Worm (Caenorhabditis elegans) whole organism, young adult: Measurements from ENCODE around the gene C36E8.4.
A peak's percentile ranks its signal among the peaks of the same experiment; 100 is the strongest.

Source experiments
- B0019.2 ChIP-seq: fragments of 200-800 bp; sonication (Bioruptor generic); conservative IDR thresholded peaks from 2 replicates; pipeline ENCODE4 v1.3.6; 2022; ENCODE audit warnings: missing genetic modification reagents, missing genetic modification characterization, missing compliant biosample characterization
- C06A6.2 ChIP-seq: fragments of 200-800 bp; sonication (Bioruptor generic); conservative IDR thresholded peaks from 2 replicates; pipeline ENCODE4 v1.3.6; 2022; ENCODE audit warnings: missing genetic modification characterization, missing compliant biosample characterization
- C17E4.6 ChIP-seq: fragments of 200-800 bp; sonication (Bioruptor generic); IDR thresholded peaks from 2 replicates; pipeline ENCODE4 v1.3.6; 2022; ENCODE audit warnings: missing genetic modification reagents, missing genetic modification characterization, missing compliant biosample characterization
- D2030.7 ChIP-seq: fragments of 200-800 bp; sonication (Bioruptor generic); IDR thresholded peaks from 2 replicates; pipeline ENCODE4 v1.3.6; 2022; ENCODE audit warnings: missing genetic modification reagents, missing genetic modification characterization, missing compliant biosample characterization
- F33H1.4 ChIP-seq: fragments of 200-800 bp; sonication (Bioruptor generic); IDR thresholded peaks from 2 replicates; pipeline ENCODE4 v1.3.6; 2022; ENCODE audit warnings: missing genetic modification reagents, missing genetic modification characterization, missing compliant biosample characterization
- F37B4.10 ChIP-seq: fragments of 200-800 bp; sonication (Bioruptor generic); IDR thresholded peaks from 2 replicates; pipeline ENCODE4 v1.3.6; 2022; ENCODE audit warnings: missing genetic modification characterization, missing compliant biosample characterization
- T07F8.4 ChIP-seq: sonication (generic microtip); optimal IDR thresholded peaks from 2 replicates; lab custom pipeline; 2016; ENCODE audit warnings: mild to moderate bottlenecking, missing genetic modification characterization, moderate library complexity, missing compliant biosample characterization
- Y53F4B.3 ChIP-seq: fragments of 200-800 bp; sonication (Bioruptor generic); IDR thresholded peaks from 2 replicates; pipeline ENCODE4 v1.3.6; 2022; ENCODE audit warnings: missing genetic modification reagents, missing genetic modification characterization, missing compliant biosample characterization
- Y56A3A.18 ChIP-seq: fragments of 200-800 bp; sonication (Bioruptor generic); IDR thresholded peaks from 2 replicates; pipeline ENCODE4 v1.3.6; 2022; ENCODE audit warnings: missing genetic modification reagents, missing genetic modification characterization, missing compliant biosample characterization
- Y67H2A.10 ChIP-seq: fragments of 200-800 bp; sonication (Bioruptor generic); conservative IDR thresholded peaks from 2 replicates; pipeline ENCODE4 v1.3.6; 2022; ENCODE audit warnings: missing genetic modification reagents, missing genetic modification characterization, missing compliant biosample characterization
- ZK185.1 ChIP-seq: sonication (generic microtip); optimal IDR thresholded peaks from 2 replicates; lab custom pipeline; 2016; ENCODE audit warnings: mild to moderate bottlenecking, missing genetic modification characterization, missing compliant biosample characterization; ENCODE audit not compliant: poor library complexity, severe bottlenecking
- athp-1 ChIP-seq: sonication (generic microtip); optimal IDR thresholded peaks from 2 replicates; lab custom pipeline; 2017; ENCODE audit warnings: mild to moderate bottlenecking, missing genetic modification characterization, missing compliant biosample characterization
- attf-5 ChIP-seq: fragments of 200-800 bp; sonication (Bioruptor generic); optimal IDR thresholded peaks from 2 replicates; lab custom pipeline; 2018; ENCODE audit warnings: mild to moderate bottlenecking, missing genetic modification characterization, missing compliant biosample characterization
- bed-2 ChIP-seq: fragments of 200-800 bp; sonication (Bioruptor generic); IDR thresholded peaks from 2 replicates; pipeline ENCODE4 v1.3.6; 2022; ENCODE audit warnings: missing genetic modification reagents, missing genetic modification characterization, missing compliant biosample characterization
- cebp-1 ChIP-seq, 2 experiments: fragments of 200-800 bp in 1 of 2; sonication (Bioruptor generic) in 1 of 2; sonication (generic microtip) in 1 of 2; IDR thresholded peaks in 1 of 2; optimal IDR thresholded peaks in 1 of 2; 2 replicates each; pipeline versions ENCODE4 v1.3.6 to Lab custom; 2017 to 2022; ENCODE audit warnings: missing compliant biosample characterization in 2 of 2, missing genetic modification characterization in 2 of 2, mild to moderate bottlenecking in 1 of 2, missing genetic modification reagents in 1 of 2, moderate library complexity in 1 of 2
- cebp-2 ChIP-seq: fragments of 200-800 bp; sonication (Bioruptor generic); IDR thresholded peaks from 2 replicates; pipeline ENCODE4 v1.3.6; 2022; ENCODE audit warnings: missing genetic modification characterization, missing compliant biosample characterization
- ceh-27 ChIP-seq: fragments of 200-800 bp; sonication (Bioruptor generic); optimal IDR thresholded peaks from 2 replicates; lab custom pipeline; 2018; ENCODE audit warnings: mild to moderate bottlenecking, missing genetic modification characterization, moderate library complexity, missing compliant biosample characterization
- ceh-40 ChIP-seq: fragments of 200-800 bp; sonication (Bioruptor generic); IDR thresholded peaks from 2 replicates; pipeline ENCODE4 v1.3.6; 2022; ENCODE audit warnings: missing genetic modification characterization, missing compliant biosample characterization
- ceh-58 ChIP-seq: fragments of 200-800 bp; sonication (Bioruptor generic); IDR thresholded peaks from 2 replicates; pipeline ENCODE4 v1.3.6; 2022; ENCODE audit warnings: missing genetic modification characterization, missing compliant biosample characterization
- ceh-79 ChIP-seq: sonication (generic microtip); optimal IDR thresholded peaks from 2 replicates; lab custom pipeline; 2017; ENCODE audit warnings: mild to moderate bottlenecking, missing genetic modification characterization, missing compliant biosample characterization
- die-1 ChIP-seq: sonication (generic microtip); optimal IDR thresholded peaks from 2 replicates; lab custom pipeline; 2016; ENCODE audit warnings: missing genotype, mild to moderate bottlenecking, missing genetic modification characterization, missing compliant biosample characterization
- egl-18 ChIP-seq: fragments of 200-800 bp; sonication (Bioruptor generic); IDR thresholded peaks from 2 replicates; pipeline ENCODE4 v1.3.6; 2022; ENCODE audit warnings: missing genetic modification reagents, missing genetic modification characterization, missing compliant biosample characterization
- egrh-3 ChIP-seq: fragments of 200-800 bp; sonication (Bioruptor generic); IDR thresholded peaks from 2 replicates; pipeline ENCODE4 v1.3.6; 2022; ENCODE audit warnings: missing genetic modification reagents, missing genetic modification characterization, missing compliant biosample characterization
- gei-17 ChIP-seq: fragments of 200-800 bp; sonication (Bioruptor generic); optimal IDR thresholded peaks from 2 replicates; lab custom pipeline; 2018; ENCODE audit warnings: mild to moderate bottlenecking, missing genetic modification characterization, missing compliant biosample characterization
- hlh-12 ChIP-seq: sonication (generic microtip); optimal IDR thresholded peaks from 2 replicates; lab custom pipeline; 2016; ENCODE audit warnings: missing genetic modification characterization, missing compliant biosample characterization
- lin-26 ChIP-seq: fragments of 200-800 bp; sonication (Bioruptor generic); IDR thresholded peaks from 2 replicates; pipeline ENCODE4 v1.3.6; 2022; ENCODE audit warnings: missing genetic modification reagents, missing genetic modification characterization, missing compliant biosample characterization
- madf-3 ChIP-seq: fragments of 200-800 bp; sonication (Bioruptor generic); IDR thresholded peaks from 2 replicates; pipeline ENCODE4 v1.3.6; 2022; ENCODE audit warnings: missing genetic modification reagents, missing genetic modification characterization, missing compliant biosample characterization
- mcd-1 ChIP-seq: fragments of 200-800 bp; sonication (Bioruptor generic); IDR thresholded peaks from 2 replicates; pipeline ENCODE4 v1.3.6; 2022; ENCODE audit warnings: missing genetic modification reagents, missing genetic modification characterization, missing compliant biosample characterization
- mes-4 ChIP-seq: sonication (generic microtip); optimal IDR thresholded peaks from 2 replicates; lab custom pipeline; 2016; ENCODE audit warnings: missing genotype, missing genetic modification characterization, missing compliant biosample characterization
- mxl-1 ChIP-seq: sonication (generic microtip); optimal IDR thresholded peaks from 2 replicates; lab custom pipeline; 2016; ENCODE audit warnings: missing genetic modification characterization, missing compliant biosample characterization
- nhr-27 ChIP-seq: fragments of 200-800 bp; sonication (Bioruptor generic); optimal IDR thresholded peaks from 2 replicates; lab custom pipeline; 2018; ENCODE audit warnings: mild to moderate bottlenecking, missing genetic modification characterization, moderate library complexity, missing compliant biosample characterization
- nhr-90 ChIP-seq: sonication (generic microtip); optimal IDR thresholded peaks from 2 replicates; lab custom pipeline; 2016; ENCODE audit warnings: missing genotype, mild to moderate bottlenecking, missing genetic modification characterization, missing compliant biosample characterization
- rec-8 ChIP-seq, 2 experiments: sonication (generic microtip); optimal IDR thresholded peaks; 2 replicates each; lab custom pipeline; 2016; ENCODE audit warnings: mild to moderate bottlenecking in 2 of 2, missing genetic modification characterization in 2 of 2, missing genetic modification reagents in 2 of 2, missing genotype in 2 of 2, missing biosample characterization in 1 of 2, missing compliant biosample characterization in 1 of 2, moderate library complexity in 1 of 2
- repo-1 ChIP-seq: sonication (generic microtip); optimal IDR thresholded peaks from 2 replicates; lab custom pipeline; 2017; ENCODE audit warnings: mild to moderate bottlenecking, missing genetic modification characterization, missing compliant biosample characterization
- rpc-1 ChIP-seq, 2 experiments: fragments of 150-350 bp in 1 of 2; sonication (generic microtip) in 1 of 2; optimal IDR thresholded peaks; 2 replicates each; lab custom pipeline; 2014 to 2018; ENCODE audit warnings: missing biosample characterization in 1 of 2, missing genetic modification characterization in 1 of 2, missing genetic modification reagents in 1 of 2, missing genotype in 1 of 2
- somi-1 ChIP-seq: fragments of 200-800 bp; sonication (Bioruptor generic); optimal IDR thresholded peaks from 2 replicates; lab custom pipeline; 2018; ENCODE audit warnings: mild to moderate bottlenecking, missing genetic modification characterization, missing compliant biosample characterization
- tbp1 ChIP-seq: fragments of 200-800 bp; sonication (Bioruptor generic); optimal IDR thresholded peaks from 2 replicates; lab custom pipeline; 2018; ENCODE audit warnings: mild to moderate bottlenecking, missing genetic modification characterization, missing compliant biosample characterization
- unc-62 ChIP-seq: fragments of 150-350 bp; optimal IDR thresholded peaks from 2 replicates; lab custom pipeline; 2014; ENCODE audit warnings: missing biosample characterization, missing genetic modification reagents, missing genetic modification characterization
- xnd-1 ChIP-seq: sonication (generic microtip); optimal IDR thresholded peaks from 2 replicates; lab custom pipeline; 2016; ENCODE audit warnings: missing genotype, missing genetic modification reagents, missing genetic modification characterization, missing compliant biosample characterization
- zfh-2 ChIP-seq: fragments of 200-800 bp; sonication (Bioruptor generic); conservative IDR thresholded peaks from 2 replicates; pipeline ENCODE4 v1.3.6; 2022; ENCODE audit warnings: missing genetic modification reagents, missing genetic modification characterization, missing compliant biosample characterization
- ztf-18 ChIP-seq: sonication (generic microtip); optimal IDR thresholded peaks from 2 replicates; lab custom pipeline; 2016; ENCODE audit warnings: missing genotype, mild to moderate bottlenecking, missing genetic modification characterization, missing compliant biosample characterization
- ztf-25 ChIP-seq: fragments of 200-800 bp; sonication (Bioruptor generic); IDR thresholded peaks from 2 replicates; pipeline ENCODE4 v1.3.6; 2022; ENCODE audit warnings: missing genetic modification reagents, missing genetic modification characterization, missing compliant biosample characterization
- ztf-26 ChIP-seq: sonication (generic microtip); optimal IDR thresholded peaks from 2 replicates; lab custom pipeline; 2017; ENCODE audit warnings: missing genetic modification characterization, missing compliant biosample characterization
- ztf-28 ChIP-seq: fragments of 200-800 bp; sonication (Bioruptor generic); IDR thresholded peaks from 2 replicates; pipeline ENCODE4 v1.3.6; 2022; ENCODE audit warnings: missing genetic modification reagents, missing genetic modification characterization, missing compliant biosample characterization

Gene C36E8.4

ce11 chrIII:4060019-4060418 is 47.9 kb downstream of the C36E8.4 start, which contains the start of gene his-70:
his-70 (minus strand) TSS chrIII:4060119.
- TF ChIP-seq xnd-1 (tag; lab: Kevin White, UChicago) (no peak), C06A6.2 (GFP tag; lab: Robert Waterston, UW) (no peak), cebp-1 (GFP tag; IDR thresholded peaks at IDR 0.05; lab: Robert Waterston, UW) (no peak), cebp-1 (tag; optimal IDR thresholded peaks at IDR 0.05; lab: Kevin White, UChicago) (no peak), athp-1 (no peak), gei-17 (GFP tag; lab: Kevin White, UChicago) (no peak), B0019.2 (GFP tag; lab: Robert Waterston, UW) (no peak), Y56A3A.18 (GFP tag; lab: Robert Waterston, UW) (no peak), nhr-27 (tag; lab: Kevin White, UChicago) (no peak), bed-2 (no peak), somi-1 (GFP tag; lab: Kevin White, UChicago) (no peak)

- TF ChIP-seq zfh-2 (GFP tag; lab: Robert Waterston, UW) = 0 out of 2 replicates have a peak, but pooled peaks have one; percentile 20
- peak; percentile 37 for TF ChIP-seq rpc-1 (optimal IDR thresholded peaks at IDR 0.05; lab: Kevin White, UChicago)
- TF ChIP-seq rpc-1 (tag; optimal IDR thresholded peaks at IDR 0.05; lab: Kevin White, UChicago) = peak; percentile 65
- peak; percentile 6 for TF ChIP-seq ztf-18 (tag; lab: Kevin White, UChicago)
- 0 out of 2 replicates have a peak, but pooled peaks have one; percentile 13 for TF ChIP-seq F33H1.4 (GFP tag; lab: Robert Waterston, UW)
- 0 out of 2 replicates have a peak, but pooled peaks have one; percentile 75 for TF ChIP-seq cebp-2 (GFP tag; lab: Robert Waterston, UW)
- peak; percentile 54; the same call in 1 of the 2 replicates for TF ChIP-seq lin-26 (GFP tag; lab: Robert Waterston, UW)
- TF ChIP-seq madf-3 = 0 out of 2 replicates have a peak, but pooled peaks have one; percentile 4
- TF ChIP-seq tbp1 (GFP tag; lab: Kevin White, UChicago) = peak; percentile 69
- peak; percentile 43 for TF ChIP-seq D2030.7 (GFP tag; lab: Robert Waterston, UW)
These were observed 48.8 kb downstream of the C36E8.4 start for ce11 chrIII:4060856-4061383.

ce11 chrIII:4063724-4064123 is 51.6 kb downstream of the C36E8.4 start:
- no peak for TF ChIP-seq ceh-27 (GFP tag; lab: Kevin White, UChicago)
- no peak for TF ChIP-seq rpc-1 (optimal IDR thresholded peaks at IDR 0.05; lab: Kevin White, UChicago)
- no peak for TF ChIP-seq rpc-1 (tag; optimal IDR thresholded peaks at IDR 0.05; lab: Kevin White, UChicago)
- no peak for TF ChIP-seq ztf-28 (GFP tag; lab: Robert Waterston, UW)
- TF ChIP-seq egrh-3 (GFP tag; lab: Robert Waterston, UW) = no peak
- peak; percentile 94 for TF ChIP-seq zfh-2 (GFP tag; lab: Robert Waterston, UW)
- no peak for TF ChIP-seq mxl-1
- no peak for TF ChIP-seq repo-1
- no peak for TF ChIP-seq F37B4.10 (GFP tag; lab: Robert Waterston, UW)
- TF ChIP-seq mes-4 (tag; lab: Kevin White, UChicago) = no peak
- no peak for TF ChIP-seq lin-26 (GFP tag; lab: Robert Waterston, UW)
- TF ChIP-seq unc-62 = no peak
- TF ChIP-seq ceh-40 = no peak
- TF ChIP-seq ztf-26 = no peak
- TF ChIP-seq ZK185.1 = no peak
- TF ChIP-seq attf-5 (GFP tag; lab: Kevin White, UChicago) = peak; percentile 13
- TF ChIP-seq rec-8 (tag; optimal IDR thresholded peaks at IDR 0.05; lab: Kevin White, UChicago) = no peak
- no peak for TF ChIP-seq T07F8.4 (tag; lab: Kevin White, UChicago)
- no peak for TF ChIP-seq ceh-58 (GFP tag; lab: Robert Waterston, UW)
- no peak for TF ChIP-seq egl-18 (GFP tag; lab: Robert Waterston, UW)
- TF ChIP-seq Y53F4B.3 (GFP tag; lab: Robert Waterston, UW) = no peak
- 0 out of 2 replicates have a peak, but pooled peaks have one; percentile 34 for TF ChIP-seq ztf-25 (GFP tag; lab: Robert Waterston, UW)
- TF ChIP-seq cebp-1 (GFP tag; IDR thresholded peaks at IDR 0.05; lab: Robert Waterston, UW) = no peak
- TF ChIP-seq cebp-1 (tag; optimal IDR thresholded peaks at IDR 0.05; lab: Kevin White, UChicago) = peak; percentile 38
- no peak for TF ChIP-seq hlh-12 (tag; lab: Kevin White, UChicago)
- TF ChIP-seq ceh-79 = no peak
- TF ChIP-seq nhr-90 (tag; lab: Kevin White, UChicago) = no peak
- no peak for TF ChIP-seq C17E4.6 (GFP tag; lab: Robert Waterston, UW)
- TF ChIP-seq mcd-1 (GFP tag; lab: Robert Waterston, UW) = 0 out of 2 replicates have a peak, but pooled peaks have one; percentile 38
- TF ChIP-seq Y67H2A.10 = no peak
- TF ChIP-seq die-1 = no peak
